Worm (Caenorhabditis elegans) whole organism, L2 larva: ENCODE data around the gene C08B11.9.
A peak's percentile ranks its signal among the peaks of the same experiment; 100 is the strongest.

Experiments
- C34F6.9 ChIP-seq: fragments of 150-350 bp; optimal IDR thresholded peaks from 2 replicates; lab custom pipeline; 2014; ENCODE audit warnings: missing biosample characterization, missing genetic modification characterization
- R02D3.7 ChIP-seq: fragments of 150-350 bp; optimal IDR thresholded peaks from 2 replicates; lab custom pipeline; 2014; ENCODE audit warnings: missing biosample characterization, missing genetic modification characterization
- Y55F3AM.14 ChIP-seq: fragments of 200-800 bp; sonication (Bioruptor generic); optimal IDR thresholded peaks from 2 replicates; lab custom pipeline; 2018; ENCODE audit warnings: mild to moderate bottlenecking, missing genetic modification characterization, missing compliant biosample characterization
- alr-1 ChIP-seq: fragments of 150-350 bp; optimal IDR thresholded peaks from 2 replicates; lab custom pipeline; 2014; ENCODE audit warnings: missing biosample characterization, missing genetic modification characterization
- aly-2 ChIP-seq: fragments of 150-350 bp; optimal IDR thresholded peaks from 2 replicates; lab custom pipeline; 2014; ENCODE audit warnings: missing biosample characterization, missing genetic modification characterization
- blmp-1 ChIP-seq: sonication (generic microtip); optimal IDR thresholded peaks from 2 replicates; lab custom pipeline; 2017; ENCODE audit warnings: missing genetic modification characterization, mild to moderate bottlenecking, missing compliant biosample characterization, antibody characterized with exemption, moderate library complexity; ENCODE audit not compliant: insufficient read depth
- ceh-16 ChIP-seq: fragments of 150-350 bp; optimal IDR thresholded peaks from 2 replicates; lab custom pipeline; 2014; ENCODE audit warnings: missing biosample characterization, missing genetic modification characterization
- ceh-82 ChIP-seq: fragments of 150-350 bp; optimal IDR thresholded peaks from 2 replicates; lab custom pipeline; 2014; ENCODE audit warnings: missing biosample characterization, missing genetic modification characterization
- crh-2 ChIP-seq: sonication (generic microtip); optimal IDR thresholded peaks from 2 replicates; lab custom pipeline; 2017; ENCODE audit warnings: missing biosample characterization, missing genetic modification characterization
- dmd-4 ChIP-seq: sonication (generic microtip); optimal IDR thresholded peaks from 2 replicates; lab custom pipeline; 2017; ENCODE audit warnings: missing biosample characterization, missing genetic modification characterization
- egl-27 ChIP-seq: sonication (generic microtip); optimal IDR thresholded peaks from 3 replicates; lab custom pipeline; 2017; ENCODE audit warnings: missing biosample characterization, missing genetic modification reagents, missing genetic modification characterization
- elt-3 ChIP-seq: sonication (generic microtip); optimal IDR thresholded peaks from 2 replicates; lab custom pipeline; 2017; ENCODE audit warnings: missing biosample characterization, missing genetic modification characterization
- fos-1 ChIP-seq: fragments of 150-350 bp; optimal IDR thresholded peaks from 2 replicates; lab custom pipeline; 2014; ENCODE audit warnings: missing biosample characterization, missing genetic modification characterization
- gmeb-1 ChIP-seq: fragments of 150-350 bp; optimal IDR thresholded peaks from 2 replicates; lab custom pipeline; 2014; ENCODE audit warnings: missing biosample characterization, missing genetic modification characterization
- lin-13 ChIP-seq: fragments of 150-350 bp; optimal IDR thresholded peaks from 2 replicates; lab custom pipeline; 2014; ENCODE audit warnings: missing biosample characterization, missing genetic modification reagents, missing genetic modification characterization
- lin-39 ChIP-seq: fragments of 150-350 bp; optimal IDR thresholded peaks from 2 replicates; lab custom pipeline; 2014; ENCODE audit warnings: missing biosample characterization, missing genetic modification reagents, missing genetic modification characterization
- lsy-2 ChIP-seq, 2 experiments: fragments of 150-350 bp in 1 of 2; sonication (generic microtip) in 1 of 2; optimal IDR thresholded peaks; 2 replicates each; lab custom pipeline; 2014 to 2017; ENCODE audit warnings: missing biosample characterization in 2 of 2, missing genetic modification characterization in 2 of 2
- mbf-1 ChIP-seq: sonication (generic microtip); optimal IDR thresholded peaks from 2 replicates; lab custom pipeline; 2017; ENCODE audit warnings: missing biosample characterization, missing genetic modification characterization
- mdl-1 ChIP-seq, 2 experiments: fragments of 150-350 bp in 1 of 2; sonication (generic microtip) in 1 of 2; optimal IDR thresholded peaks; 2 replicates each; lab custom pipeline; 2017; ENCODE audit warnings: missing biosample characterization in 2 of 2, missing genetic modification characterization in 2 of 2
- nhr-11 ChIP-seq: fragments of 150-350 bp; optimal IDR thresholded peaks from 2 replicates; lab custom pipeline; 2014; ENCODE audit warnings: missing biosample characterization, missing genetic modification characterization
- nhr-21 ChIP-seq: fragments of 150-350 bp; optimal IDR thresholded peaks from 2 replicates; lab custom pipeline; 2014; ENCODE audit warnings: missing biosample characterization, missing genetic modification characterization
- nhr-23 ChIP-seq: fragments of 150-350 bp; optimal IDR thresholded peaks from 2 replicates; lab custom pipeline; 2014; ENCODE audit warnings: missing biosample characterization, missing genetic modification reagents, missing genetic modification characterization
- nhr-237 ChIP-seq: fragments of 150-350 bp; optimal IDR thresholded peaks from 2 replicates; lab custom pipeline; 2014; ENCODE audit warnings: missing biosample characterization, missing genetic modification characterization
- nhr-25 ChIP-seq: fragments of 150-350 bp; sonication (generic microtip); optimal IDR thresholded peaks from 3 replicates; lab custom pipeline; 2014; ENCODE audit warnings: missing biosample characterization, missing genetic modification characterization
- nhr-6 ChIP-seq: fragments of 150-350 bp; optimal IDR thresholded peaks from 2 replicates; lab custom pipeline; 2014; ENCODE audit warnings: missing biosample characterization, missing genetic modification characterization
- sem-4 ChIP-seq: fragments of 150-350 bp; optimal IDR thresholded peaks from 2 replicates; lab custom pipeline; 2014; ENCODE audit warnings: missing biosample characterization, missing genetic modification reagents, missing genetic modification characterization
- sma-9 ChIP-seq, 2 experiments: fragments of 150-350 bp in 1 of 2; sonication (generic microtip) in 1 of 2; optimal IDR thresholded peaks; 2 replicates each; lab custom pipeline; 2014 to 2016; ENCODE audit warnings: missing genetic modification characterization in 2 of 2, mild to moderate bottlenecking in 1 of 2, missing biosample characterization in 1 of 2, missing compliant biosample characterization in 1 of 2, missing genetic modification reagents in 1 of 2, moderate library complexity in 1 of 2
- unc-39 ChIP-seq: fragments of 150-350 bp; optimal IDR thresholded peaks from 2 replicates; lab custom pipeline; 2014; ENCODE audit warnings: missing biosample characterization, missing genetic modification characterization
- unc-55 ChIP-seq: fragments of 150-350 bp; sonication (generic microtip); optimal IDR thresholded peaks from 3 replicates; lab custom pipeline; 2014; ENCODE audit warnings: missing biosample characterization, missing genetic modification reagents, missing genetic modification characterization
- zag-1 ChIP-seq: fragments of 150-350 bp; optimal IDR thresholded peaks from 2 replicates; lab custom pipeline; 2014; ENCODE audit warnings: missing biosample characterization, missing genetic modification characterization
- ztf-1 ChIP-seq: fragments of 200-800 bp; sonication (Bioruptor generic); conservative IDR thresholded peaks from 2 replicates; pipeline ENCODE4 v1.3.6; 2022; ENCODE audit warnings: missing genetic modification characterization, missing compliant biosample characterization

The C08B11.9 gene

ce11 chrII:8039416-8039815 is 1.4 kb upstream of the C08B11.9 start, which contains the start of the genes ubh-4 and algn-6 (continued):
- TF ChIP-seq alr-1 (no peak), lin-13 (GFP tag; lab: Kevin White, UChicago) (peak; percentile 6), sem-4 (tag; lab: Kevin White, UChicago) (no peak), aly-2 (tag; lab: Kevin White, UChicago) (no peak), Y55F3AM.14 (GFP tag; lab: Kevin White, UChicago) (no peak), ceh-16 (no peak), nhr-25 (no peak), unc-55 (GFP tag; lab: Kevin White, UChicago) (peak; percentile 72), R02D3.7 (tag; lab: Kevin White, UChicago) (no peak), ceh-82 (no peak), egl-27 (no peak)

ce11 chrII:8037246-8037645 is 723 bp downstream of the C08B11.9 start, which contains the start of gene arp-6:
TSS of gene arp-6 (minus strand) at chrII:8037346.
- TF ChIP-seq Y55F3AM.14 (GFP tag; lab: Kevin White, UChicago) = no peak
- no peak for TF ChIP-seq nhr-6
- TF ChIP-seq fos-1 = no peak
- TF ChIP-seq nhr-21 (tag; lab: Kevin White, UChicago) = no peak
- TF ChIP-seq mdl-1 (tag; optimal IDR thresholded peaks at IDR 0.05; lab: Kevin White, UChicago) = no peak
- no peak for TF ChIP-seq lsy-2 (tag; optimal IDR thresholded peaks at IDR 0.05; lab: Kevin White, UChicago)
- no peak for TF ChIP-seq nhr-237 (tag; lab: Kevin White, UChicago)
- TF ChIP-seq mbf-1 (tag; lab: Kevin White, UChicago) = no peak
- TF ChIP-seq sma-9 (GFP tag; optimal IDR thresholded peaks at IDR 0.05; lab: Kevin White, UChicago) = no peak
- no peak for TF ChIP-seq sma-9 (tag; optimal IDR thresholded peaks at IDR 0.05; lab: Kevin White, UChicago)
- TF ChIP-seq ztf-1 = no peak
- TF ChIP-seq nhr-23 = no peak
- no peak for TF ChIP-seq dmd-4
- no peak for TF ChIP-seq crh-2 (tag; lab: Kevin White, UChicago)
- no peak for TF ChIP-seq unc-39 (tag; lab: Kevin White, UChicago)
- no peak for TF ChIP-seq gmeb-1 (tag; lab: Kevin White, UChicago)

ce11 chrII:8035667-8036066 is 2.3 kb downstream of the C08B11.9 start, which contains the start of gene sap-49:
TSS of gene sap-49 (minus strand) at chrII:8035767.
- no peak for TF ChIP-seq lsy-2 (tag; optimal IDR thresholded peaks at IDR 0.05; lab: Kevin White, UChicago)
- TF ChIP-seq blmp-1 (tag; lab: Kevin White, UChicago) = no peak
- no peak for TF ChIP-seq nhr-21 (tag; lab: Kevin White, UChicago)
- TF ChIP-seq unc-39 (tag; lab: Kevin White, UChicago) = no peak
- no peak for TF ChIP-seq mdl-1 (tag; optimal IDR thresholded peaks at IDR 0.05; lab: Kevin White, UChicago)
- TF ChIP-seq nhr-6 = no peak
- TF ChIP-seq zag-1 (tag; lab: Kevin White, UChicago) = no peak
- TF ChIP-seq, all 48 proteins: peak for 0

ce11 chrII:8034617-8035016 is 3.4 kb downstream of the C08B11.9 start:
- TF ChIP-seq mdl-1 (tag; optimal IDR thresholded peaks at IDR 0.05; lab: Kevin White, UChicago) = no peak

ce11 chrII:8034008-8034407 is 4.0 kb downstream of the C08B11.9 start:
- TF ChIP-seq elt-3 (tag; lab: Kevin White, UChicago) (no peak), C34F6.9 (tag; lab: Kevin White, UChicago) (no peak), sem-4 (tag; lab: Kevin White, UChicago) (no peak), blmp-1 (tag; lab: Kevin White, UChicago) (no peak), fos-1 (peak; percentile 46), nhr-11 (tag; lab: Kevin White, UChicago) (no peak)

- TF ChIP-seq lin-39 = no peak
- TF ChIP-seq fos-1 = peak; percentile 56
These were observed 5.3 kb downstream of the C08B11.9 start, which contains the start of gene nrf-6 for ce11 chrII:8032657-8033056. TSS of gene nrf-6 (minus strand) at chrII:8032708.
